Worm (Caenorhabditis elegans): ENCODE results near the gene clec-86.

The clec-86 gene

DNA sequence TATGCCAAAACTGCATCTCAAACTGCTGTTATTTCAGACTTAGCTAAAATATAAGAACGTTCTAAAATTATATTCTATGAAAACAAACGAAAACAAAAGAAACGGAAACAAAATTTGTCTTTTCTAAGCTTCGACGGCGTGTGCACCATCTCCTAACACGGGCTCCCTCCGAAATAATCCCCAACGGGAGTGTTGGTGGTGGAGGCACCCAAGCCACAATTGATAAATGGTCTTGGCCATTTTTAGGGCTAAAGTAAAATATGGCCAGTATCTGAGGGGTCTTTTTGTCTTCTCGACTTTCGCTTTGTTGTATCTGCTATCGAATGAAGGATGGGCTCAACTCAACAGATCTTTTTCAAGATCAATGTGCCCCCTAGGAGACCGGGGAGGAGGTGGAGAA, 35.7 kb downstream of the clec-86 start:
- TF ChIP-seq ceh-36 (tag; optimal IDR thresholded peaks at IDR 0.05) (no peak), F13C5.2 (tag; optimal IDR thresholded peaks at IDR 0.05) (no peak), ama-1 (optimal IDR thresholded peaks at IDR 0.05) (no peak), hmg-4 (GFP tag; optimal IDR thresholded peaks at IDR 0.05) (no peak), tra-4 (tag; optimal IDR thresholded peaks at IDR 0.05) (no peak), sea-1 (GFP tag; conservative IDR thresholded peaks at IDR 0.05) (no peak), tbx-37 (GFP tag; conservative IDR thresholded peaks at IDR 0.05) (no peak), aly-1 (tag; optimal IDR thresholded peaks at IDR 0.05) (no peak), tbx-11 (GFP tag; IDR thresholded peaks at IDR 0.05) (no peak), ceh-13 (GFP tag; optimal IDR thresholded peaks at IDR 0.05) (no peak)

DNA sequence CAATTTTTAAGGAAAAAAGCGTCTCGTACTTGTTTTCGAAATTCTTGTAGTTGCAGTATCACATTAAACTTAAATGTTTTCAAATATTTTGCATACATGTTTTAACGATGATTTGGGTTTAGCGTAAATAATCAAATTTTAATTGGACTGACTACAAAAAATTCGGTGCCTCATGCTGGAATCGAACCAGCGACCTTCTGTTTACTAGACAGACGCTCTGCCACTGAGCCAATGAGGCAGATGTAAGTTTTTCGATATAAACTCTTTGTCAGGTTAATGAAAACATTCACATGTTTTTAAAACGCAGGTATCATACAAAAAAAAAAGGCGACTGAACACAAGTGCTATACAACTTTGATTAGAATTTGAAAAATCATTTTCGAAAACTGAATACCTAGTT, 37.1 kb downstream of the clec-86 start:
- TF ChIP-seq hnd-1 (tag; optimal IDR thresholded peaks at IDR 0.05): no peak
- no peak for TF ChIP-seq tbx-37 (GFP tag; conservative IDR thresholded peaks at IDR 0.05)
- no peak for TF ChIP-seq sea-1 (GFP tag; conservative IDR thresholded peaks at IDR 0.05)
- no peak for TF ChIP-seq ets-7 (tag; optimal IDR thresholded peaks at IDR 0.05)
- no peak for TF ChIP-seq flt-1 (GFP tag; IDR thresholded peaks at IDR 0.05)
- TF ChIP-seq ceh-36 (tag; optimal IDR thresholded peaks at IDR 0.05): no peak
- TF ChIP-seq aly-1 (tag; optimal IDR thresholded peaks at IDR 0.05): no peak
- TF ChIP-seq F13C5.2 (tag; optimal IDR thresholded peaks at IDR 0.05): no peak
- TF ChIP-seq B0310.2 (tag; optimal IDR thresholded peaks at IDR 0.05): no peak
- TF ChIP-seq pes-1 (GFP tag; IDR thresholded peaks at IDR 0.05): no peak
- TF ChIP-seq tra-4 (tag; optimal IDR thresholded peaks at IDR 0.05): no peak

DNA sequence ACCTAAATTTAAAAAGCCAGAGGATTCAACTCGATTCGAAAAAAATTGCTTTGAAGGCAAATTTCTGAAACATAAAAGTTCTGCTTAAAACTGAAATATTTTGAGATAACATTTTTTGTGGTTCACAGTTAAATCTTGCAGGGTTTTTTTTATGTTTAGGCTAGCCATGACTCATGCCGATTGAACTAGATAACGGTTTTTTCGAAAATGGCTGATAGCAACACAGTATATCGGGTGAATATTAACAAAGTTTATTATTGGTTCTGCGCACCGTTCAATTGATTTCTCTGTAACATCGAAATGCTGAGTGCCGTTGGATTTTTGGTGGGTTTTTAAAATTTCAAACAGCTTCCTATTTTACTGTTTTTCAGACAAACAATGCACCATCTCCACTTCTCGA, 37.7 kb downstream of the clec-86 start, which contains the start of gene F43E12.1:
Gene F43E12.1, plus strand, starts transcription at position 301 of the 400 bp plus-strand sequence.
- TF ChIP-seq pes-1 (GFP tag; IDR thresholded peaks at IDR 0.05) (no peak), hmbx-1 (tag; optimal IDR thresholded peaks at IDR 0.05) (no peak), ama-1 (optimal IDR thresholded peaks at IDR 0.05) (no peak), hmg-4 (GFP tag; optimal IDR thresholded peaks at IDR 0.05) (no peak), ets-7 (tag; optimal IDR thresholded peaks at IDR 0.05) (no peak), hnd-1 (tag; optimal IDR thresholded peaks at IDR 0.05) (no peak), tra-4 (tag; optimal IDR thresholded peaks at IDR 0.05) (no peak), tbx-37 (GFP tag; conservative IDR thresholded peaks at IDR 0.05) (no peak), sea-1 (GFP tag; conservative IDR thresholded peaks at IDR 0.05) (no peak), scrt-1 (GFP tag; IDR thresholded peaks at IDR 0.05) (no peak), aly-1 (tag; optimal IDR thresholded peaks at IDR 0.05) (no peak), ceh-36 (tag; optimal IDR thresholded peaks at IDR 0.05) (no peak), flt-1 (GFP tag; IDR thresholded peaks at IDR 0.05) (no peak), B0310.2 (tag; optimal IDR thresholded peaks at IDR 0.05) (no peak), F13C5.2 (tag; optimal IDR thresholded peaks at IDR 0.05) (no peak), ceh-13 (GFP tag; optimal IDR thresholded peaks at IDR 0.05) (no peak)

DNA sequence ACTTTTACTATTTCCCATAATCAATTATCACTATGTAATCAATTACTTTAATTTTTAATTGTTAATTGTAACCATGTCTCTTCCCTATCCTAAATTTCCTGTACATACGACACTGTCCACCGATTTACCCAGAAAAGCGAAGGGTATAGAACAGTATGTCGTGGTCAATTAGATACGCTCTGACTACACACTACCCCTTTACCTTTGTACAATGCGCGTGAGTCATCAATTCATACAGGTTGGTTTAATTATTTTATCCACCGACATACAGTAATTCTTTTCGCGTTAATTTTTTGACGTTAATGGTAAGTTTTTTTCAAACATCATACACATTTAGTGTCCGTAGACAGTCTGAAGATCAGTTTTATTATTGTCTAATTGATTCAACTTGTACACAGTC, 42.0 kb downstream of the clec-86 start:
- TF ChIP-seq ceh-13 (GFP tag; optimal IDR thresholded peaks at IDR 0.05) (no peak), tbx-11 (GFP tag; IDR thresholded peaks at IDR 0.05) (no peak), hmg-4 (GFP tag; optimal IDR thresholded peaks at IDR 0.05) (no peak), ama-1 (optimal IDR thresholded peaks at IDR 0.05) (no peak), scrt-1 (GFP tag; IDR thresholded peaks at IDR 0.05) (no peak), hmbx-1 (tag; optimal IDR thresholded peaks at IDR 0.05) (no peak), aly-1 (tag; optimal IDR thresholded peaks at IDR 0.05) (no peak), B0310.2 (tag; optimal IDR thresholded peaks at IDR 0.05) (no peak), sea-1 (GFP tag; conservative IDR thresholded peaks at IDR 0.05) (no peak), hnd-1 (tag; optimal IDR thresholded peaks at IDR 0.05) (no peak), tbx-37 (GFP tag; conservative IDR thresholded peaks at IDR 0.05) (no peak), ets-7 (tag; optimal IDR thresholded peaks at IDR 0.05) (no peak), tra-4 (tag; optimal IDR thresholded peaks at IDR 0.05) (no peak), flt-1 (GFP tag; IDR thresholded peaks at IDR 0.05) (no peak), ceh-36 (tag; optimal IDR thresholded peaks at IDR 0.05) (no peak), F13C5.2 (tag; optimal IDR thresholded peaks at IDR 0.05) (no peak), pes-1 (GFP tag; IDR thresholded peaks at IDR 0.05) (no peak)

DNA sequence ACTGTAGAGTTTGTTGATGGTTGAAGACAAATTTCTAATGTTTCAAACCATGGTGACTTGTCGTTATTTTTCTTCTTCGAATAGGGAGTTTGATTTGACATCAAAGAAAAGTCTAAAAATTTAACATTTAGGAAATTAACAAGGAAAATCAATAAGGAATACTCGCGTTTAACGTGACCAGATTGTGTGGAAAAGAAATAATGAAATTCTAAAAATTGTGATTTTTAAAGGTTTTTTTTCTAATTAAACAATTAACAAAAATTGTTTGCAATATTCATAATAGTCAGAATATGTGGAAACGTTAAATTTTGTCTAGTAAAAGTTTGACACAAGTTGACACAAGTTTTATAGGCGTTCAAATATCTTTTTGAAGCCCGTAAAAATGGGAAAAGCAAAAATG, 47.9 kb downstream of the clec-86 start, which contains the start of gene C55B6.4:
Gene C55B6.4, minus strand, starts transcription at position 101 of the 400 bp plus-strand sequence.
- TF ChIP-seq ama-1 (optimal IDR thresholded peaks at IDR 0.05) (no peak), F13C5.2 (tag; optimal IDR thresholded peaks at IDR 0.05) (no peak), tbx-37 (GFP tag; conservative IDR thresholded peaks at IDR 0.05) (no peak), flt-1 (GFP tag; IDR thresholded peaks at IDR 0.05) (no peak), tra-4 (tag; optimal IDR thresholded peaks at IDR 0.05) (no peak), ceh-13 (GFP tag; optimal IDR thresholded peaks at IDR 0.05) (no peak), B0310.2 (tag; optimal IDR thresholded peaks at IDR 0.05) (no peak), scrt-1 (GFP tag; IDR thresholded peaks at IDR 0.05) (no peak), tbx-11 (GFP tag; IDR thresholded peaks at IDR 0.05) (no peak), ceh-36 (tag; optimal IDR thresholded peaks at IDR 0.05) (no peak), pes-1 (GFP tag; IDR thresholded peaks at IDR 0.05) (no peak), hmg-4 (GFP tag; optimal IDR thresholded peaks at IDR 0.05) (no peak), hnd-1 (tag; optimal IDR thresholded peaks at IDR 0.05) (no peak)
